Worm (Caenorhabditis elegans) whole organism, L1 larva: Measurements from ENCODE around the gene nish-1.

Experiments used
- C16A3.4 ChIP-seq: fragments of 150-350 bp; optimal IDR thresholded peaks from 2 replicates; lab custom pipeline; 2014; ENCODE audit warnings: missing biosample characterization, missing genetic modification characterization
- aly-2 ChIP-seq: fragments of 150-350 bp; optimal IDR thresholded peaks from 2 replicates; lab custom pipeline; 2014; ENCODE audit warnings: missing biosample characterization, missing genetic modification characterization
- elt-3 ChIP-seq, 6 experiments: fragments of 150-350 bp in 1 of 6; sonication (generic microtip); optimal IDR thresholded peaks; 2 replicates each; lab custom pipeline; 2017 to 2018; ENCODE audit warnings: missing biosample characterization in 6 of 6, missing genetic modification characterization in 6 of 6, inconsistent platforms in 1 of 6
- fkh-10 ChIP-seq: sonication (generic microtip); optimal IDR thresholded peaks from 2 replicates; lab custom pipeline; 2017; ENCODE audit warnings: missing biosample characterization, missing genetic modification reagents, missing genetic modification characterization
- fos-1 ChIP-seq: fragments of 150-350 bp; optimal IDR thresholded peaks from 2 replicates; lab custom pipeline; 2014; ENCODE audit warnings: missing biosample characterization, missing genetic modification characterization
- lin-15B ChIP-seq: fragments of 150-350 bp; sonication (generic microtip); optimal IDR thresholded peaks from 3 replicates; lab custom pipeline; 2014; ENCODE audit warnings: missing biosample characterization, missing genetic modification characterization
- nhr-237 ChIP-seq: fragments of 150-350 bp; optimal IDR thresholded peaks from 2 replicates; lab custom pipeline; 2014; ENCODE audit warnings: missing biosample characterization, missing genetic modification characterization
- pqm-1 ChIP-seq: sonication (generic microtip); optimal IDR thresholded peaks from 3 replicates; lab custom pipeline; 2017; ENCODE audit warnings: missing biosample characterization, missing genetic modification characterization

DNA sequence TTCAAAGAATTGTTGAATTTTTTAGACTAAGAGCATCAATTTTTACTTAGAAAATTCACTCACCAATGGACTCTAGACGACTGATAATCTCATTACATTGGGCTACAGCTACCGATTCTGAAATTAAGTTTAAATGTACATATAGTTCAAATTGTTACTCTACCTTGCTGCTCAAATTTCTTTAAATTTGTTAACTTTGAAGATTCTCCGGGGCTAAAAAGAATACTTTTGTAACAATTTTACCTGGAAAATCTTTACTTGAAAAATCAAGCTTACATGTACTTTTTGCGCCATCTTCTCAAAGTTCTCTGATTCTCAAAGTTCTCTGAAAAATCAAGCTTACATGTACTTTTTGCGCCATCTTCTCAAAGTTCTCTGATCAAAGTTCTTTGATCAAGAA, 15.4 kb downstream of the nish-1 start, which contains the start of gene sdz-13:
- TF ChIP-seq nhr-237 (tag; lab: Kevin White, UChicago) (no peak), elt-3 (tag; optimal IDR thresholded peaks at IDR 0.05; lab: Kevin White, UChicago) (no peak), aly-2 (tag; lab: Kevin White, UChicago) (no peak), pqm-1 (tag; lab: Kevin White, UChicago) (no peak), fos-1 (tag; lab: Kevin White, UChicago) (no peak), C16A3.4 (tag; lab: Kevin White, UChicago) (no peak), lin-15B (tag; lab: Kevin White, UChicago) (no peak), fkh-10 (no peak)
